Fruit fly (Drosophila melanogaster) whole organism, embryonic: ENCODE results near the gene CG42676.

Experiments used
- Atf3 ChIP-seq: fragments of 200-800 bp; sonication (Bioruptor generic); optimal IDR thresholded peaks from 3 replicates; lab custom pipeline; 2016; ENCODE audit warnings: missing biosample characterization, missing genetic modification characterization
- Bgb ChIP-seq: fragments of 200-800 bp; sonication (Bioruptor generic); IDR thresholded peaks from 2 replicates; pipeline ENCODE4 v1.3.6; 2022; ENCODE audit warnings: missing biosample characterization, missing genetic modification characterization; ENCODE audit not compliant: partially characterized antibody
- Blimp-1 ChIP-seq: fragments of 200-800 bp; sonication (Bioruptor generic); optimal IDR thresholded peaks from 3 replicates; lab custom pipeline; 2018; ENCODE audit warnings: missing biosample characterization, missing genetic modification characterization, mild to moderate bottlenecking, moderate library complexity, missing genetic modification reagents
- C15 ChIP-seq: fragments of 200-800 bp; sonication (Bioruptor generic); IDR thresholded peaks from 3 replicates; pipeline ENCODE4 v1.3.6; 2022; ENCODE audit warnings: missing biosample characterization, missing genetic modification characterization
- CG12071 ChIP-seq: fragments of 200-800 bp; sonication (Bioruptor generic); optimal IDR thresholded peaks from 3 replicates; lab custom pipeline; 2018; ENCODE audit warnings: missing biosample characterization, mild to moderate bottlenecking, missing genetic modification characterization
- CG12236 ChIP-seq: fragments of 200-800 bp; sonication (Bioruptor generic); optimal IDR thresholded peaks from 2 replicates; lab custom pipeline; 2016; ENCODE audit warnings: missing biosample characterization, missing genetic modification characterization
- CG12769 ChIP-seq: fragments of 200-800 bp; sonication (Bioruptor generic); optimal IDR thresholded peaks from 2 replicates; lab custom pipeline; 2019; ENCODE audit warnings: missing biosample characterization, mild to moderate bottlenecking, missing genetic modification characterization, moderate library complexity
- CG13894 ChIP-seq: fragments of 200-800 bp; sonication (Bioruptor generic); optimal IDR thresholded peaks from 3 replicates; lab custom pipeline; 2018; ENCODE audit warnings: missing biosample characterization, mild to moderate bottlenecking, missing genetic modification characterization, moderate library complexity
- CG17359 ChIP-seq: fragments of 200-800 bp; sonication (Bioruptor generic); optimal IDR thresholded peaks from 3 replicates; lab custom pipeline; 2018; ENCODE audit warnings: missing biosample characterization, mild to moderate bottlenecking, missing genetic modification characterization, moderate library complexity
- CG17385 ChIP-seq: fragments of 200-800 bp; sonication (Bioruptor generic); optimal IDR thresholded peaks from 3 replicates; lab custom pipeline; 2018; ENCODE audit warnings: missing biosample characterization, mild to moderate bottlenecking, missing genetic modification characterization
- CG1832 ChIP-seq: fragments of 200-800 bp; sonication (Bioruptor generic); optimal IDR thresholded peaks from 2 replicates; lab custom pipeline; 2017; ENCODE audit warnings: missing biosample characterization, mild to moderate bottlenecking, missing genetic modification characterization, inconsistent platforms
- CG2889 ChIP-seq: fragments of 200-800 bp; sonication (Bioruptor generic); IDR thresholded peaks from 3 replicates; pipeline ENCODE4 v1.3.6; 2022; ENCODE audit warnings: missing biosample characterization, missing genetic modification characterization
- CG31365 ChIP-seq: fragments of 200-800 bp; sonication (Bioruptor generic); optimal IDR thresholded peaks from 2 replicates; lab custom pipeline; 2018; ENCODE audit warnings: missing biosample characterization, mild to moderate bottlenecking, missing genetic modification characterization
- CG34422 ChIP-seq: fragments of 200-800 bp; sonication (Bioruptor generic); IDR thresholded peaks from 3 replicates; pipeline ENCODE4 v1.3.6; 2022; ENCODE audit warnings: missing biosample characterization, missing genetic modification characterization
- CG4282 ChIP-seq: fragments of 200-800 bp; sonication (Bioruptor generic); optimal IDR thresholded peaks from 2 replicates; lab custom pipeline; 2016; ENCODE audit warnings: missing biosample characterization, missing genetic modification characterization
- CG4424 ChIP-seq: fragments of 200-800 bp; sonication (Bioruptor generic); optimal IDR thresholded peaks from 3 replicates; lab custom pipeline; 2016; ENCODE audit warnings: missing biosample characterization, missing genetic modification characterization
- CG6683 ChIP-seq: fragments of 200-800 bp; sonication (Bioruptor generic); optimal IDR thresholded peaks from 2 replicates; lab custom pipeline; 2017; ENCODE audit warnings: missing biosample characterization, mild to moderate bottlenecking, missing genetic modification characterization, missing genetic modification reagents
- CG7271 ChIP-seq: fragments of 200-800 bp; sonication (Bioruptor generic); optimal IDR thresholded peaks from 2 replicates; lab custom pipeline; 2018; ENCODE audit warnings: missing biosample characterization, mild to moderate bottlenecking, missing genetic modification characterization, moderate library complexity
- CG7357 ChIP-seq: fragments of 200-800 bp; sonication (Bioruptor generic); IDR thresholded peaks from 3 replicates; pipeline ENCODE4 v1.3.6; 2022; ENCODE audit warnings: missing biosample characterization, missing genetic modification characterization
- CG7372 ChIP-seq: fragments of 200-800 bp; sonication (Bioruptor generic); IDR thresholded peaks from 2 replicates; pipeline ENCODE4 v1.3.6; 2022; ENCODE audit warnings: missing biosample characterization, missing genetic modification characterization
- CG8478 ChIP-seq: fragments of >200 bp; optimal IDR thresholded peaks from 2 replicates; lab custom pipeline; 2018
- Deaf1 ChIP-seq: fragments of 200-800 bp; optimal IDR thresholded peaks from 3 replicates; lab custom pipeline; 2019; ENCODE audit warnings: missing biosample characterization, mild to moderate bottlenecking, missing genetic modification characterization, moderate library complexity
- Drgx ChIP-seq: fragments of 200-800 bp; sonication (Bioruptor generic); IDR thresholded peaks from 2 replicates; pipeline ENCODE4 v1.3.6; 2022; ENCODE audit warnings: missing biosample characterization, missing genetic modification characterization
- Hr51 ChIP-seq, 2 experiments: fragments of 200-800 bp; sonication (Bioruptor generic); optimal IDR thresholded peaks; 2 replicates in 1 of 2; 3 replicates in 1 of 2; lab custom pipeline; 2016 to 2018; ENCODE audit warnings: missing biosample characterization in 2 of 2, missing genetic modification characterization in 2 of 2, mild to moderate bottlenecking in 1 of 2, moderate library complexity in 1 of 2
- Med ChIP-seq: fragments of 200-800 bp; sonication (Bioruptor generic); peaks from one replicate; lab custom pipeline; 2016; ENCODE audit warnings: missing biosample characterization, missing genetic modification characterization, mild to moderate bottlenecking, inconsistent platforms, moderate library complexity
- Sox100B ChIP-seq: fragments of 200-800 bp; sonication (Bioruptor generic); optimal IDR thresholded peaks from 3 replicates; lab custom pipeline; 2018; ENCODE audit warnings: missing biosample characterization, mild to moderate bottlenecking, missing genetic modification characterization
- Vsx1 ChIP-seq: fragments of 200-800 bp; sonication (Bioruptor generic); optimal IDR thresholded peaks from 2 replicates; lab custom pipeline; 2017; ENCODE audit warnings: missing biosample characterization, mild to moderate bottlenecking, missing genetic modification characterization, missing genetic modification reagents
- Xbp1 ChIP-seq: fragments of 200-800 bp; sonication (Bioruptor generic); optimal IDR thresholded peaks from 3 replicates; lab custom pipeline; 2016; ENCODE audit warnings: missing biosample characterization, mild to moderate bottlenecking, missing genetic modification characterization
- YL-1 ChIP-seq: fragments of 200-800 bp; sonication (Bioruptor generic); optimal IDR thresholded peaks from 3 replicates; lab custom pipeline; 2017; ENCODE audit warnings: missing biosample characterization, mild to moderate bottlenecking, missing genetic modification characterization
- abd-A ChIP-seq: fragments of 200-800 bp; sonication (Bioruptor generic); optimal IDR thresholded peaks from 3 replicates; lab custom pipeline; 2019; ENCODE audit warnings: missing biosample characterization, mild to moderate bottlenecking, missing genetic modification characterization, moderate library complexity
- ase ChIP-seq: fragments of 200-800 bp; sonication (Bioruptor generic); IDR thresholded peaks from 3 replicates; pipeline ENCODE4 v1.3.6; 2022; ENCODE audit warnings: missing biosample characterization, missing genetic modification characterization
- chinmo ChIP-seq: fragments of 200-800 bp; sonication (Bioruptor generic); IDR thresholded peaks from 4 replicates; pipeline ENCODE4 v1.3.6; 2022; ENCODE audit warnings: missing biosample characterization, missing genetic modification characterization; ENCODE audit not compliant: partially characterized antibody
- cwo ChIP-seq: fragments of 200-800 bp; sonication (Bioruptor generic); optimal IDR thresholded peaks from 3 replicates; lab custom pipeline; 2017; ENCODE audit warnings: missing biosample characterization, missing genetic modification characterization, mild to moderate bottlenecking, moderate library complexity, missing genetic modification reagents
- ems ChIP-seq: fragments of 200-800 bp; sonication (Bioruptor generic); optimal IDR thresholded peaks from 3 replicates; lab custom pipeline; 2016; ENCODE audit warnings: missing biosample characterization, missing genetic modification characterization
- gsb-n ChIP-seq: fragments of 200-800 bp; sonication (Bioruptor generic); optimal IDR thresholded peaks from 3 replicates; lab custom pipeline; 2018; ENCODE audit warnings: missing biosample characterization, mild to moderate bottlenecking, missing genetic modification characterization
- h ChIP-seq: fragments of >200 bp; optimal IDR thresholded peaks from 2 replicates; lab custom pipeline; 2017
- hth ChIP-seq: fragments of >200 bp; optimal IDR thresholded peaks from 2 replicates; lab custom pipeline; 2017; ENCODE audit warnings: inconsistent platforms
- kni ChIP-seq: fragments of 200-800 bp; sonication (Bioruptor generic); optimal IDR thresholded peaks from 3 replicates; lab custom pipeline; 2017; ENCODE audit warnings: mild to moderate bottlenecking, missing biosample characterization, missing genetic modification reagents, missing genetic modification characterization
- org-1 ChIP-seq: fragments of 200-800 bp; sonication (Bioruptor generic); optimal IDR thresholded peaks from 2 replicates; lab custom pipeline; 2017; ENCODE audit warnings: missing biosample characterization, missing genetic modification characterization
- rib ChIP-seq: fragments of 200-800 bp; sonication (Bioruptor generic); IDR thresholded peaks from 2 replicates; pipeline ENCODE4 v1.3.6; 2022; ENCODE audit warnings: missing biosample characterization, missing genetic modification characterization
- sd ChIP-seq: fragments of 200-800 bp; sonication (Bioruptor generic); optimal IDR thresholded peaks from 3 replicates; lab custom pipeline; 2018; ENCODE audit warnings: missing biosample characterization, mild to moderate bottlenecking, missing genetic modification characterization, moderate library complexity
- sr ChIP-seq: fragments of 200-800 bp; sonication (Bioruptor generic); IDR thresholded peaks from 3 replicates; pipeline ENCODE4 v1.3.6; 2022; ENCODE audit warnings: missing biosample characterization, missing genetic modification characterization
- vvl ChIP-seq: fragments of 200-800 bp; sonication (Bioruptor generic); IDR thresholded peaks from 2 replicates; pipeline ENCODE4 v1.3.6; 2022; ENCODE audit warnings: missing biosample characterization, missing genetic modification characterization
- z ChIP-seq: fragments of 200-800 bp; sonication (Bioruptor generic); IDR thresholded peaks from 3 replicates; pipeline ENCODE4 v1.3.6; 2022; ENCODE audit warnings: missing biosample characterization, missing genetic modification characterization
- zen ChIP-seq: fragments of 200-800 bp; sonication (Bioruptor generic); optimal IDR thresholded peaks from 3 replicates; lab custom pipeline; 2018; ENCODE audit warnings: missing biosample characterization, mild to moderate bottlenecking, missing genetic modification characterization, moderate library complexity

CG42676 gene

dm6 chr3L:1810288-1810687 is 7.4 kb downstream of the CG42676 start, which contains the start of gene GV1 (continued):
- no peak for TF ChIP-seq CG17359
- no peak for TF ChIP-seq CG2889 (GFP tag; lab: Robert Waterston, UW)
- TF ChIP-seq Hr51 (GFP tag; optimal IDR thresholded peaks at IDR 0.05; lab: Kevin White, UChicago), result no peak
- TF ChIP-seq Vsx1 (GFP tag; lab: Kevin White, UChicago), result no peak
- TF ChIP-seq abd-A (tag; lab: Kevin White, UChicago), result no peak
- TF ChIP-seq hth (lab: Kevin White, UChicago), result no peak
- TF ChIP-seq Sox100B (GFP tag; lab: Kevin White, UChicago), result no peak
- TF ChIP-seq zen, result no peak
- TF ChIP-seq ase (GFP tag; lab: Robert Waterston, UW), result no peak
- TF ChIP-seq Drgx (GFP tag; lab: Robert Waterston, UW), result peak; percentile 62
- TF ChIP-seq h (lab: Kevin White, UChicago), result no peak
- peak; percentile 59 for TF ChIP-seq Med (GFP tag; lab: Kevin White, UChicago)
- peak; percentile 52; the same call in 1 of the 2 replicates for TF ChIP-seq rib
- TF ChIP-seq CG6683 (GFP tag; lab: Kevin White, UChicago), result no peak
- no peak for TF ChIP-seq CG12071 (GFP tag; lab: Kevin White, UChicago)
- no peak for TF ChIP-seq CG31365 (tag; lab: Kevin White, UChicago)
- TF ChIP-seq CG7372 (GFP tag; lab: Robert Waterston, UW), result no peak
- TF ChIP-seq Bgb (GFP tag; lab: Robert Waterston, UW), result no peak
- TF ChIP-seq YL-1 (GFP tag; lab: Kevin White, UChicago), result no peak
- no peak for TF ChIP-seq CG17385 (GFP tag; lab: Kevin White, UChicago)
- TF ChIP-seq CG13894, result peak; percentile 54
- TF ChIP-seq CG7271 (tag; lab: Kevin White, UChicago), result no peak
- no peak for TF ChIP-seq kni
- TF ChIP-seq CG4282 (GFP tag; lab: Kevin White, UChicago), result no peak
- no peak for TF ChIP-seq CG12236 (GFP tag; lab: Kevin White, UChicago)
- no peak for TF ChIP-seq CG34422
- TF ChIP-seq CG7357 (GFP tag; lab: Robert Waterston, UW), result no peak
- no peak for TF ChIP-seq CG4424 (GFP tag; lab: Kevin White, UChicago)
- no peak for TF ChIP-seq Atf3 (GFP tag; lab: Kevin White, UChicago)
- peak; percentile 93 for TF ChIP-seq Deaf1
- no peak for TF ChIP-seq Xbp1 (GFP tag; lab: Kevin White, UChicago)

DNA sequence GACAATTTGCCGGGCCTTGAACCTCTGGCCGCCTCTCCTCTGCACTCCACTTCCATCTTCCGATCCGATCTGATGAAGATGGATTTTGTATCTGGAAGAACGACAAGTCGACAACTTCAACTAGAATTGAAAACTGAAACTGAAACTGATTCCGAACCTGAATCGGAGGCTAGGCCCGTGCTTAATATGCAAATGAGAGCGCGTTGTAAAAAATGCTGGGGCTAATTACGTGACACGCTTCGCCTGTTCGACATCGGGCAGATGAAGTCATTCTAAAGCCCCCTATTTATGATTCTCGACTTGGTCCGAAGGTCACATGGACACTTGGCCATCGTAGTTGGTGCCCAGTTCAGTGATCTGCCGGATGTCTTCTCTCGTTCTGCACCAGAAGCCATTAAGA is 13.7 kb downstream of the CG42676 start:
- TF ChIP-seq z (GFP tag; lab: Robert Waterston, UW), result 0 out of 3 replicates have a peak, but pooled peaks have one; percentile 12
- peak; percentile 1 for TF ChIP-seq Blimp-1
- TF ChIP-seq C15 (GFP tag; lab: Robert Waterston, UW), result no peak
- TF ChIP-seq CG1832 (GFP tag; lab: Kevin White, UChicago), result no peak
- no peak for TF ChIP-seq CG8478 (lab: Kevin White, UChicago)
- TF ChIP-seq abd-A (tag; lab: Kevin White, UChicago), result peak; percentile 50
- no peak for TF ChIP-seq sr (GFP tag; lab: Robert Waterston, UW)
- peak; percentile 16 for TF ChIP-seq sd (tag; lab: Kevin White, UChicago)
- 0 out of 2 replicates have a peak, but pooled peaks have one; percentile 18 for TF ChIP-seq vvl (GFP tag; lab: Robert Waterston, UW)
- TF ChIP-seq CG12769 (tag; lab: Kevin White, UChicago), result peak; percentile 26
- TF ChIP-seq CG13894, result peak; percentile 52
- no peak for TF ChIP-seq ems (GFP tag; lab: Kevin White, UChicago)
- no peak for TF ChIP-seq gsb-n (tag; lab: Kevin White, UChicago)
- TF ChIP-seq org-1, result no peak
- TF ChIP-seq cwo (GFP tag; lab: Kevin White, UChicago), result peak; percentile 3
- peak; percentile 82; the same call in 3 of the 4 replicates for TF ChIP-seq chinmo
